Fruit fly (Drosophila melanogaster) whole organism, larva: Measurements from ENCODE around the gene CG14717.
A peak's percentile ranks its signal among the peaks of the same experiment; 100 is the strongest.

Experiments used
- noc ChIP-seq: fragments of 200-800 bp; sonication (Bioruptor generic); optimal IDR thresholded peaks from 3 replicates; lab custom pipeline; 2019; ENCODE audit warnings: missing biosample characterization, mild to moderate bottlenecking, missing genetic modification characterization, moderate library complexity

Gene CG14717

DNA sequence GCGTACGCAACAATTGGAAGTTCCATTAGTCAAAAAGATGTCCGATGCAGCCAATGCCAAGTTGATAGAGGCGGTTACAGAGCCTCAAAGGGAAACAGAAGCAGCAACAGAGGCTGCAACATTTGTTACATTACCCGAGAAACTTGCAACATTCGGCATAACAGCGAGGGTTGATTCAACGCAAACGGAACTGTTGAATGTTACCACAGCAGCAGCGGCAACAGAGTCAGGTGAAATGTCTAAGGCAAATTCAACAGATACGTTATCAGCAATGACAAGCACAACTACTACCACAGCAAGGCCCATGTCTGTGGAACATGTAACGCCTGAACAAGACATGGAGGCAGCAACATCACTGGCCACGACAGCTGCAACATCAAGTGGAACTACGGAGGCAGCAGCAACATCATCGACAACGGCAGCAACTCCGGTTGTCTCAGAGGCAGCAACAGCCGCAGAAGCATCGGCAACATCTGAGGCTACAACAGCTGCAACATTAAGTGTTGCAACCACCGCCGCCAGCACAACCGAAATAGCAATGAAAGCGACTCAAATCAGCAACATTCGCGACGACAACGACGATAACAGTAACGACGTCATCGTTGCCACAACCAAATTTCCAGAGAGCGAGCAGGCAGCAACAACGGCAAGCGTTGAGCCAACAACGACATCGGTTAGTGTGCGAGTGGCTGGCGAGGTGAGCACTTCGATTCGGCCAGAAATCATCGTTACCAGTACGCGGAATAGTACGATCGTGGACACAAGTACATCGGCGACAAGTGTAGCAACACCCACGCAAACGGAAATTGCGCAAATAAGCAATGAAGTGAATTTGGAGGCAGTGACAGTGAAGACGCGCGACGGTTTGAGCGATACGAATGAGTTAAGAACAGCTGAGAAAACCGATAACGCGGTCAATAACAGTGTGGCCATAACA is 27.0 kb upstream of the CG14717 start:
- TF ChIP-seq noc (tag; lab: Kevin White, UChicago) = no peak

DNA sequence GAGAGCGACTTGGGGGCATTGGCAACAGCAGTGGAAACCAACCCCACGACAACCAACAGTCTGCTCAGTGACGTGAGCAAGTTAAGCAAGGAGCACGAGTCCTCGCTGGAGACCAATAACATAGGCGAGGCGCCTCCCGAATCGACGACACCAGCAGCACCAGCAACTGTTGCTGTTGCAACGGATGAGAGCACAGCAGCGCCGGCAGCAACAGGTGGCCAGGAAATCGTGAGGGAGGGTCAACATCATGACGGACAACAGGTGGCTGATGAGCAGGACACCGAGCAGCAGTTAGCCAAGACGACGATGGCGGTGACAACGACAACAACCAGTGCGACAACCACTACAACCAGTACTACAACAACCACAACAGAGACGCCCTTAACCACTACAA is 26.4 kb upstream of the CG14717 start:
- TF ChIP-seq noc (tag; lab: Kevin White, UChicago) = no peak

DNA sequence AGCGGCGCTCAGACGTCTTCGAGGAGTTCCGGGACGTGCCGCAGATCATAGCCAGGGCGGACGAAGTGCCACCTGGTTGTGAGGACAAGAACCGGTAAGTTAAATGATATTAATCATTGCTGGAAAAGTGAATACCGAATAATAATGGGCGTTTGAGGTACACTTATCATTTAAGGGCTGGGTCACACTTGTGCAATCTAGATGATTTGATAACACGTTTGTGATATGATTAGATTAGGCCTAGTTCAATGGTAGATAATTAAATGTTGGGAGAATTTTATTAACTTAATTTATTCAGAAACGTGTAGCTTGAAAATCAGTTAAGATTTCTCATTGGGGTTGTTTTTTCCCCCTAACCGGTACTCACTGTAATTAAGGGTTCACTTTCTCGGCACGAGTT is 25.4 kb upstream of the CG14717 start:
- no peak for TF ChIP-seq noc (tag; lab: Kevin White, UChicago)

DNA sequence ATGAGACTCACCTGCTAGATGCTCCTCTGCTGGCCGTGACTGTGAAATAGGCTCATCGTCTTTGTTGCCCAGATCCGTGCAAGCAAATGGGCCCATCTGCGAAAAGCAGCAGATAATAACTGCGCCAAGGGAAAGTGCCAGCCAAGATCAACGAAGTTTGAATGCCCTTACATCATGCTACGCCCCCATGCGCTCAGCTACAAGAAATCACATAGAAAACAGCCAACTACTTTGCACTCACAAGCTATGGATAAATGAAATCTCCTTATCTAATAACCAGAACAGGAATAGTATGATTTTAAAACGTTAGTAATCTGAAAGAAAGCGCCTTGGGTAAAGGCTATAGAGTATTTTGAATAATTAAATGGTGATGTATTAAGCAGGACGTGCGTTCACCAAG is 24.5 kb upstream of the CG14717 start:
- TF ChIP-seq noc (tag; lab: Kevin White, UChicago) = no peak

DNA sequence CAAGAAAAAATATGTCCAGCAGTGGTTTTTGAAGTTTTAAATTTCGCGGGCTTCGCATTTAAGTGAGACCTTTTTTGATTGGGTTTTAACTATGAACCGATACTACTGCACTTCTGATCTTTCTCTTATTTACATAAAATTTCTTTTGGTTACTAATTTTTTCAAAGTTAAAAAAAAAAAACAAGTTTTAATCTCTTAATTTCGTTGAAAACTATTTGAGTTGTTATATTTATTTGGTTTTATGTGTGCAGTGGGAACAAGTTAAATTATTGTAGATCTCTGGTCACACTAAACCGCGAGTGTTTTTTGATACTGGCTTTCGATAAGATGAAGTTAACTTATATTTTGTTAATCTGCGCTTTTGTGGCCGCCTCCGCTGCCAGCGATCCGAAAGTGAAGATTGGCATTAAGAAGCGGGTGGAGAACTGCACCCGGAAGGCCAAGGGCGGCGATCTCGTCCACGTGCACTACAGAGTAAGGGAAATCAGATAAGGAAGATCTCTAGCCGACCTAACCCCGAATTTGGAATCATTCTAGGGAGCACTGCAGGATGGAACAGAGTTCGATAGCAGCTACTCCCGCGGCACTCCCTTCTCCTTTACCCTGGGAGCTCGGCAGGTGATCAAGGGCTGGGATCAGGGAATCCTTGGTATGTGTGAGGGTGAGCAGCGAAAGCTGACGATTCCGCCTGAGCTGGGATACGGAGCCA is 22.2 kb upstream of the CG14717 start, which contains the start of gene CG14715:
Gene CG14715 (plus strand): TSS at position 267 of the 709 bp plus-strand sequence.
- peak; percentile 31 for TF ChIP-seq noc (tag; lab: Kevin White, UChicago)

DNA sequence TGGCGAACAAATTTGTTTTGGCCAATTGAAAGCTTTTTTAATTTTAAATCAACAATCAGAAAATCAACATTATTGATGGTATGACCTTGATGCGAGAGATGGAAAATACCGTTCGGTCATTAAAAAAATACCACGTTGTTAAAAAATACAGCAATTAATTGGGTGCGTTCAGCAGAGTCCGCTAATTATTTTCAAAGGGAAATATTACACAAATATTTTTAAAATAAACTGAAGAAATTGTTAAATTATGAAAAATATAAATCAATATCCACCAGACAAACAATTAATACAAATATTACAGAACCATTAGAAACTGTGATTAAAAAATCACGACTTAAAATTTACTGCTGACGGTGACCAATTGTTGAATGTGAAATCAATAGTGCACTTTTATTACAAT is 18.3 kb upstream of the CG14717 start, which contains the start of gene CG18476:
Gene CG18476 (minus strand): TSS at position 101 of the 400 bp plus-strand sequence.
- TF ChIP-seq noc (tag; lab: Kevin White, UChicago) = peak; percentile 87

DNA sequence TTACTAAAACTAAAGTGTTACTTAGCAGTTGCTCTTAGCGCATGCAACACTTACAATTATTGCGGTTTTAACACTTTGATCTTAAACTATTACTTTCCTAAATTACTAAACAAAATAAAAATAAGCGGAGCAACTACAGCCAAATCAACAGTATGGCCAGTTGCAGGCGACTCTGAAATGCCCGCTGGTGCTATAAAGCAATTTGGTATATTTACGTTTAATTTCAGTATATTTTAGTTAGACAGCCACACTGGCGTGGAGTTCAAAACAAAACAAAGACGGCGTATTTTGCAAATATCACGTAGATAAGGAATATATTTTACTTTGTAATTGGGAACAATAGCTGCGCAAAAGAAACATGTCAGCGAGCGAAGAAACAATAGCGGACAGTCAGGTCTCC is 16.8 kb upstream of the CG14717 start, which contains the start of the genes Taf12 and Ho:
Gene Taf12 (minus strand): TSS at position 178 of the 400 bp plus-strand sequence.
Gene Ho (plus strand): TSS at position 231 of the 400 bp plus-strand sequence.
- TF ChIP-seq noc (tag; lab: Kevin White, UChicago) = no peak

DNA sequence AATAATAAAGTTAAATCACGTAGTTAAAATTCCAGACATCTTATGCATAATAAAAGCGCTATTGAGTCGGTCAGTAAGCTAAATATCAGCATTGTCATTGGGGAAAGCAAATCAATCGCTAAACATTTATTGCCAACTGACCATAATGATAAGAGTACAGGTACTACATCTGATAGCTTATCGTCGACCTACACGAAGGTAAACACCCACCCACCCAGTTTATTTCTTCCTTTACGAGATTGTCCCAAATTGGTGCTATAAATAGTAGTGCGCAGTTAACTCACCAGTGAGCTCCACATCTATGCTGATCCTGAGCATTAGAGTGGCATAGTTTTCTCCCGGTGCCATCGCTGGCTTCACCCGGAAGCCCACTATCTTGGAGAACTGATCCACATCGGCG is 12.6 kb upstream of the CG14717 start:
- TF ChIP-seq noc (tag; lab: Kevin White, UChicago) = no peak

DNA sequence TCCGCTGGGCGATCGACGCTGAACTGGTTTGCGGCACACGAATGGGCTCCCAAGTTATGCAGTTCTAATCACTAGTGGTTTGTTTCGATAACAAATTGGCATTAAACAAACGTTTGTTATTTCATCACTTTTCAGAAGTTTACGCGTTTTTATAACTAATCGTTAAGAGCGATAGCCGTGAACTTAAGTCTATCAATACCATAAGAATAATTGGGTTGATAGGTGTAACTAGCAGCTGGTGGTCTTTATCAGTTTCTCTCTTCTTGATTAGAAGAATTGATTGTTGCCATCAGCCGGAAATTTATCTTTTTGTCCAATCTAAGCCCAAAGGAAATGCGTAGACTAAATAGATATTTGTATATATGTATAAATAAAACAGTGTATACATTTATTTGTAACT is 12.0 kb upstream of the CG14717 start, which contains the start of gene CG6830:
Gene CG6830 (minus strand): TSS at position 27 of the 400 bp plus-strand sequence.
- no peak for TF ChIP-seq noc (tag; lab: Kevin White, UChicago)

DNA sequence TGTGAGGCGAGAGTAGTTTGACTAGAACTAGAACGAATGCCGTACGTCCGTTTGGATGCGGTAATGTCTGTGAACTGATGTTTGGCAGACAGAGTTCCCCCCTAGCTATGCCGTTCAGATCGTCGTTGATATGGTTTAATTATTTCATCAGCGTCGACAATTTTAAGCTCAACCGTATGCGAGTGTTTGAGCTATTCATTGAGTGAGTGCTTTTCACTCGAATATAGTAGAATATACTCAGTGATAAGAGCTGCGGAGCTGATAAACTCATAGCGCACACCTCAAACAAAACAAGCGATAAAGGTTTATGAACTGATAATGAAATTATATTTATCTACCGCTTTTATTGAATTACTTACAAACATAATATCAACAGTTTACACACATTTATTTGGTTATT is 8.3 kb upstream of the CG14717 start, which contains the start of gene CG6834:
Gene CG6834 (minus strand): TSS at position 79 of the 400 bp plus-strand sequence.
- TF ChIP-seq noc (tag; lab: Kevin White, UChicago) = no peak

DNA sequence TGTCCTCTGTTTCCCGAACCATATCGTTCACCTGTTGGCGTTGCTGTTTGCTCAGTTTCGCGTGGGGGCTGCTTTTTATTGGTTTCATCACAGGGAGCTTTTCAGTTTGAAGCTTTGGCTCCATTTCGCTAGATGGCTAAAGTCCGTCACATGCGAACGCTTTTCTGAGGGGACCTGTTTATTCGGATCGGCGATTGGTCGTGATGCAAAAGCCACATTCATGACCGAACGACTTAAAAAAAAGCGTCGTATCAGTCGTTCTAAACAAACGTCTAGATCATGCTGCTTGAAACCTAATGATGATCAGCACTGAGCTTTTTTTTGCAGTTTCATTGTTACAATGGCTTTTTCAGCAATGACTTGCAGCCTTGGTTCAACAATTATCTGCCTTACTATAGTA is 6.4 kb upstream of the CG14717 start, which contains the start of gene CG6908:
Gene CG6908 (minus strand): TSS at position 152 of the 400 bp plus-strand sequence.
- peak; percentile 4 for TF ChIP-seq noc (tag; lab: Kevin White, UChicago)

DNA sequence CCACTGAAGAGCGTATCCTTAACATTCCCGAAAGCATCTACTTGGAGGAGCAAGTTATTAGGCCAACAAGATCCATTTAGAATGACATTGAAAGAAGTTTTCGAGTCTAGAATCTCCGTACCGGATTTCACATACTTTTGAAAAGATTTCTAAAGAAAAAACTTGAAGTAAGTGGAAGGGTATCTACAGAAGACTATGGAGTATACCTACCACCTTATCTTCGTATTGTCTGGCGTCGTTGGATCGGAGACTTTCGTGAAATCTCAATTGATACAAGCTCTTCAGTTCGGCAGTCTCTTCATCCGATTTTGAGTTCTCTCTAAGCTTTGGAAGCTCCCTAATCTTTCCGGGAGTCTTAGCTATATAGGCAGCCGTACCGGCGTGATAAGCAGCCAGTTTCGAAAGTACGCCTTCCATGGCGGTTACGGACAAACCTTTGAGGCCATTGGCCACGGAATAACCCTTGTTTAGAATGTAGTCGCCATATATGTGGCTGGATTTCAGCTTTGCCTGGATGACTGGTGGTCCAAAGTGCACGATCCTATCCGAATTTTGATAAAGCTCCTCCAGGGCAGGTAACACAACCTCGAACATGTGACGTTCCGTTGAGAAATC is 5.3 kb upstream of the CG14717 start:
- no peak for TF ChIP-seq noc (tag; lab: Kevin White, UChicago)

DNA sequence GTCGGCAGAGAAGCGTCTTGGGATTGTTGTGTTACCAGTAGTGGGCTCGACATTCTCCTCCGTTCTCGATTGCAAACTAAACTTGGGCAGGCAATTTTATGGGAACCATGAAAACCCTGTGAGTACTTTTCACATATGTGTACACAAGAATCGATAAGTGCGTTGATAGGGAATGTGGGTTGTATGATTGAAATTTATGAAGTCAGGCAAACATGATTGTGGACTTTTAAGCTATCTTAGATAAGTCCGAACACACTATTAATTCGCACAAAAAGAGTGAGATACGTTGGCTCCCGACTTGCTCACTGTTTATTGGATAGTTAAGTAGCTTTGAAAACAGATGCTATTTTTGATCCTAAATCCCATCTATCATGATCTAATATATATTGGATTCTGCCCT is 4.6 kb upstream of the CG14717 start, which contains the start of gene CG18765:
Gene CG18765 (minus strand): TSS at position 53 of the 400 bp plus-strand sequence.
- TF ChIP-seq noc (tag; lab: Kevin White, UChicago) = no peak

DNA sequence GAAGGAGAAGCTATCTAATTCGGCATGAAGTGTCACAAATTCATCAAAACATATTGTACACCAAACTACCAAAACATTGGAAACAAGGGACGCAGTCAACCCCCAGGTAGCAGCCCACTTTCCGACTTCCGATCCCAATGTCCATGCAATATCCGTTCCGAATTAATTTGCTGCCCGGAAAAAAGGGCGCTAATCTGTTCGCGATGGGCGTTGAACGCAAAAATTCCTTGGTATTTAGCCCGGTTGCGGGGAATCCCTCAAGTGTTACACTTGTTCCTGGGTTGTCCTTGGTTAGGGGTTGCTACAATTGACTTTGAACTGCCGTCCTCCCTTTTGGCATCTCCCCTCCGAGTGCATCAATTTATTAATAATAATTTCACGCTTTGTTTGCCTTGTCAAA is 3.8 kb upstream of the CG14717 start:
- TF ChIP-seq noc (tag; lab: Kevin White, UChicago) = no peak
